Worm (Caenorhabditis elegans): ENCODE data around the gene T07G12.3.

The T07G12.3 gene

ce11 chrIV:10524095-10524829, 9.5 kb upstream of the T07G12.3 start, which contains the start of gene C02F4.5:
Gene C02F4.5, minus strand, starts transcription at chrIV:10524145.
- no peak for TF ChIP-seq unc-62 (GFP tag; optimal IDR thresholded peaks at IDR 0.05)

ce11 chrIV:10530648-10531047, 3.1 kb upstream of the T07G12.3 start, which contains the start of gene T07G12.2:
Gene T07G12.2, plus strand, starts transcription at chrIV:10530709.
- no peak for TF ChIP-seq unc-62 (GFP tag; optimal IDR thresholded peaks at IDR 0.05)

ce11 chrIV:10538584-10538983, 4.8 kb downstream of the T07G12.3 start, which contains the start of gene T07G12.4:
Gene T07G12.4, minus strand, starts transcription at chrIV:10538684.
- no peak for TF ChIP-seq unc-62 (GFP tag; optimal IDR thresholded peaks at IDR 0.05)

- no peak for TF ChIP-seq unc-62 (GFP tag; optimal IDR thresholded peaks at IDR 0.05)
These were observed 8.5 kb downstream of the T07G12.3 start for ce11 chrIV:10542283-10542682.

ce11 chrIV:10543361-10543760, 9.6 kb downstream of the T07G12.3 start:
- TF ChIP-seq unc-62 (GFP tag; optimal IDR thresholded peaks at IDR 0.05) = no peak

- TF ChIP-seq unc-62 (GFP tag; optimal IDR thresholded peaks at IDR 0.05) = no peak
These were observed 11.3 kb downstream of the T07G12.3 start, which contains the start of gene T07G12.5 for ce11 chrIV:10545038-10545437. Gene T07G12.5, minus strand, starts transcription at chrIV:10545138.

ce11 chrIV:10546589-10547136, 12.9 kb downstream of the T07G12.3 start, which contains the start of gene zim-1:
Gene zim-1, plus strand, starts transcription at chrIV:10547086.
- TF ChIP-seq unc-62 (GFP tag; optimal IDR thresholded peaks at IDR 0.05) = no peak

- TF ChIP-seq unc-62 (GFP tag; optimal IDR thresholded peaks at IDR 0.05) = no peak
These were observed 21.2 kb downstream of the T07G12.3 start, which contains the start of gene zim-2 for ce11 chrIV:10554947-10555346. Gene zim-2, plus strand, starts transcription at chrIV:10555247.

- no peak for TF ChIP-seq unc-62 (GFP tag; optimal IDR thresholded peaks at IDR 0.05)
These were observed 24.7 kb downstream of the T07G12.3 start, which contains the start of gene zim-3 for ce11 chrIV:10558415-10558814. Gene zim-3, plus strand, starts transcription at chrIV:10558715.

- TF ChIP-seq unc-62 (GFP tag; optimal IDR thresholded peaks at IDR 0.05) = no peak
These were observed 27.9 kb downstream of the T07G12.3 start, which contains the start of gene him-8 for ce11 chrIV:10561605-10562004. Gene him-8, plus strand, starts transcription at chrIV:10561905.

- no peak for TF ChIP-seq unc-62 (GFP tag; optimal IDR thresholded peaks at IDR 0.05)
These were observed 30.9 kb downstream of the T07G12.3 start for ce11 chrIV:10564613-10565012.

ce11 chrIV:10565282-10565681, 31.5 kb downstream of the T07G12.3 start:
- no peak for TF ChIP-seq unc-62 (GFP tag; optimal IDR thresholded peaks at IDR 0.05)

ce11 chrIV:10567822-10568221, 34.1 kb downstream of the T07G12.3 start:
- no peak for TF ChIP-seq unc-62 (GFP tag; optimal IDR thresholded peaks at IDR 0.05)

- TF ChIP-seq unc-62 (GFP tag; optimal IDR thresholded peaks at IDR 0.05) = no peak
These were observed 36.3 kb downstream of the T07G12.3 start for ce11 chrIV:10570065-10570464.

ce11 chrIV:10571020-10571419, 37.3 kb downstream of the T07G12.3 start:
- no peak for TF ChIP-seq unc-62 (GFP tag; optimal IDR thresholded peaks at IDR 0.05)

- TF ChIP-seq unc-62 (GFP tag; optimal IDR thresholded peaks at IDR 0.05) = no peak
These were observed 39.7 kb downstream of the T07G12.3 start for ce11 chrIV:10573471-10573870.

ce11 chrIV:10574471-10574870, 40.7 kb downstream of the T07G12.3 start:
- no peak for TF ChIP-seq unc-62 (GFP tag; optimal IDR thresholded peaks at IDR 0.05)

Data from whole organism, dauer.